Worm (Caenorhabditis elegans) whole organism, young adult: ENCODE data around the gene cest-9.2.

Experiments
- B0261.1 ChIP-seq: sonication (generic microtip); optimal IDR thresholded peaks from 2 replicates; lab custom pipeline; 2016; ENCODE audit warnings: mild to moderate bottlenecking, missing genetic modification characterization, moderate library complexity, missing compliant biosample characterization
- C17E4.6 ChIP-seq: fragments of 200-800 bp; sonication (Bioruptor generic); IDR thresholded peaks from 2 replicates; pipeline ENCODE4 v1.3.6; 2022; ENCODE audit warnings: missing genetic modification reagents, missing genetic modification characterization, missing compliant biosample characterization
- dpff-1 ChIP-seq: sonication (generic microtip); optimal IDR thresholded peaks from 2 replicates; lab custom pipeline; 2017; ENCODE audit warnings: mild to moderate bottlenecking, missing genetic modification characterization, missing compliant biosample characterization
- nfya-2 ChIP-seq: fragments of 200-800 bp; sonication (Bioruptor generic); IDR thresholded peaks from 2 replicates; pipeline ENCODE4 v1.3.6; 2022; ENCODE audit warnings: missing genetic modification reagents, missing genetic modification characterization, missing compliant biosample characterization
- nhr-90 ChIP-seq: sonication (generic microtip); optimal IDR thresholded peaks from 2 replicates; lab custom pipeline; 2016; ENCODE audit warnings: missing genotype, mild to moderate bottlenecking, missing genetic modification characterization, missing compliant biosample characterization

ce11 chrX:12210145-12211032 is 11.5 kb upstream of the cest-9.2 start:
- TF ChIP-seq nhr-90 (tag; lab: Kevin White, UChicago) = no peak
- no peak for TF ChIP-seq B0261.1 (tag; lab: Kevin White, UChicago)
- TF ChIP-seq dpff-1 = no peak
- TF ChIP-seq C17E4.6 = no peak
- no peak for TF ChIP-seq nfya-2 (GFP tag; lab: Robert Waterston, UW)
